Worm (Caenorhabditis elegans): ENCODE measurements around the gene ncs-4.

- no peak for TF ChIP-seq nhr-11 (tag; optimal IDR thresholded peaks at IDR 0.05)
- TF ChIP-seq ets-4 (tag; optimal IDR thresholded peaks at IDR 0.05): no peak
- TF ChIP-seq ceh-6 (GFP tag; optimal IDR thresholded peaks at IDR 0.05): no peak
- no peak for TF ChIP-seq ceh-18 (tag; optimal IDR thresholded peaks at IDR 0.05)
- TF ChIP-seq rnt-1 (tag; optimal IDR thresholded peaks at IDR 0.05): no peak
- TF ChIP-seq odd-2 (tag; optimal IDR thresholded peaks at IDR 0.05): no peak
- TF ChIP-seq pha-4 (tag; optimal IDR thresholded peaks at IDR 0.05): no peak
- TF ChIP-seq pqm-1 (tag; optimal IDR thresholded peaks at IDR 0.05): no peak
- TF ChIP-seq lim-6 (tag; optimal IDR thresholded peaks at IDR 0.05): no peak
- no peak for TF ChIP-seq ztf-16 (tag; optimal IDR thresholded peaks at IDR 0.05)
- TF ChIP-seq eyg-1 (tag; optimal IDR thresholded peaks at IDR 0.05): no peak
Measured at ce11 chrX:10138494-10138893, 37.8 kb upstream of the ncs-4 start, which contains the start of gene moc-1.

Data from whole organism, late embryonic.